Worm (Caenorhabditis elegans) whole organism, L4 larva: Measurements from ENCODE around the gene F08F1.3.

Source experiments
- ama-1 ChIP-seq: fragments of 150-350 bp; optimal IDR thresholded peaks from 2 replicates; lab custom pipeline; 2014; ENCODE audit warnings: inconsistent platforms, mixed read lengths
- ceh-28 ChIP-seq: fragments of 150-350 bp; optimal IDR thresholded peaks from 2 replicates; lab custom pipeline; 2014; ENCODE audit warnings: missing biosample characterization, missing genetic modification reagents, missing genetic modification characterization
- mdl-1 ChIP-seq, 2 experiments: fragments of 150-350 bp in 1 of 2; sonication (generic microtip) in 1 of 2; optimal IDR thresholded peaks; 2 replicates each; lab custom pipeline; 2014 to 2017; ENCODE audit warnings: missing biosample characterization in 2 of 2, missing genetic modification characterization in 2 of 2
- mep-1 ChIP-seq: fragments of 150-350 bp; sonication (generic microtip); optimal IDR thresholded peaks from 3 replicates; lab custom pipeline; 2014; ENCODE audit warnings: missing biosample characterization, missing genetic modification characterization
- ztf-11 ChIP-seq: fragments of 150-350 bp; optimal IDR thresholded peaks from 2 replicates; lab custom pipeline; 2014; ENCODE audit warnings: missing biosample characterization, missing genetic modification characterization

- no peak for TF ChIP-seq ztf-11 (tag; lab: Kevin White, UChicago)
- TF ChIP-seq mdl-1 (tag; optimal IDR thresholded peaks at IDR 0.05; lab: Kevin White, UChicago): no peak
- no peak for TF ChIP-seq ama-1 (lab: Kevin White, UChicago)
- TF ChIP-seq ceh-28 (tag; lab: Kevin White, UChicago): no peak
- peak; percentile 21 for TF ChIP-seq mep-1 (tag; lab: Kevin White, UChicago)
Observed at ce11 chrX:8381651-8382050, 47.0 kb upstream of the F08F1.3 start.
